Fruit fly (Drosophila melanogaster): Measurements from ENCODE around the gene CG13606.

CG13606 gene

dm6 chr3R:24161173-24161811 lies 11.1 kb upstream of the CG13606 start, which contains the start of the genes Myo95E and TBC1d7 (continued):
- TF ChIP-seq Myb (GFP tag; optimal IDR thresholded peaks at IDR 0.05) (peak; percentile 7), CG2875 (GFP tag; optimal IDR thresholded peaks at IDR 0.05) (peak; percentile 58), Hmr (GFP tag; optimal IDR thresholded peaks at IDR 0.05) (peak; percentile 88), CG11504 (tag; optimal IDR thresholded peaks at IDR 0.05) (no peak), ase (GFP tag; IDR thresholded peaks at IDR 0.05) (peak; percentile 75), Nf-YB (GFP tag; optimal IDR thresholded peaks at IDR 0.05) (peak; percentile 70), Hand (GFP tag; optimal IDR thresholded peaks at IDR 0.05) (peak; percentile 60), Dek (tag; optimal IDR thresholded peaks at IDR 0.05) (peak; percentile 90), Hr78 (GFP tag; optimal IDR thresholded peaks at IDR 0.05) (no peak), Med (GFP tag) (peak; percentile 87), Dbx (GFP tag; IDR thresholded peaks at IDR 0.05) (peak; percentile 91), CG4707 (GFP tag; optimal IDR thresholded peaks at IDR 0.05) (peak; percentile 23), HLHmδ (GFP tag; optimal IDR thresholded peaks at IDR 0.05) (no peak), CG31224 (GFP tag; IDR thresholded peaks at IDR 0.05) (peak; percentile 83), ro (GFP tag; IDR thresholded peaks at IDR 0.05) (peak; percentile 72), sd (tag; optimal IDR thresholded peaks at IDR 0.05) (no peak), onecut (GFP tag; IDR thresholded peaks at IDR 0.05) (peak; percentile 80), ac (GFP tag; optimal IDR thresholded peaks at IDR 0.05) (no peak), toy (GFP tag; IDR thresholded peaks at IDR 0.05) (peak; percentile 69), CG15073 (GFP tag; optimal IDR thresholded peaks at IDR 0.05) (peak; percentile 28), crc (GFP tag; optimal IDR thresholded peaks at IDR 0.05) (no peak), usp (GFP tag; optimal IDR thresholded peaks at IDR 0.05) (no peak), ken (GFP tag; IDR thresholded peaks at IDR 0.05) (peak; percentile 92), CG16815 (GFP tag; optimal IDR thresholded peaks at IDR 0.05) (peak; percentile 79), CG11398 (GFP tag; optimal IDR thresholded peaks at IDR 0.05) (no peak), fd64A (GFP tag; optimal IDR thresholded peaks at IDR 0.05) (no peak), YL-1 (GFP tag; optimal IDR thresholded peaks at IDR 0.05) (peak; percentile 76), CrebB (tag; optimal IDR thresholded peaks at IDR 0.05) (peak; percentile 60), lilli (GFP tag; optimal IDR thresholded peaks at IDR 0.05) (peak; percentile 79), slbo (GFP tag; IDR thresholded peaks at IDR 0.05) (peak; percentile 93), Asciz (GFP tag; optimal IDR thresholded peaks at IDR 0.05) (no peak), cg (GFP tag; optimal IDR thresholded peaks at IDR 0.05) (no peak), dati (GFP tag; IDR thresholded peaks at IDR 0.05) (peak; percentile 50), Stat92E (GFP tag; optimal IDR thresholded peaks at IDR 0.05) (peak in 1 of 3 experiments; percentile 7), CG8388 (GFP tag; optimal IDR thresholded peaks at IDR 0.05) (peak; percentile 82), Mes4 (GFP tag; optimal IDR thresholded peaks at IDR 0.05) (no peak), cas (GFP tag; IDR thresholded peaks at IDR 0.05) (peak; percentile 69; the same call in 1 of the 2 replicates), Dll (GFP tag; IDR thresholded peaks at IDR 0.05; ENCODE audit: partially characterized antibody) (peak; percentile 88), stc (GFP tag; IDR thresholded peaks at IDR 0.05) (peak; percentile 96), jigr1 (GFP tag; IDR thresholded peaks at IDR 0.05) (peak; percentile 84), D19A (tag; optimal IDR thresholded peaks at IDR 0.05) (peak; percentile 99), CG4424 (GFP tag; optimal IDR thresholded peaks at IDR 0.05) (peak; percentile 85), CG3995 (GFP tag; optimal IDR thresholded peaks at IDR 0.05) (peak; percentile 70), pb (GFP tag; optimal IDR thresholded peaks at IDR 0.05) (no peak), CG18599 (GFP tag; optimal IDR thresholded peaks at IDR 0.05) (no peak), dm (GFP tag; optimal IDR thresholded peaks at IDR 0.05) (no peak), CG12391 (tag; optimal IDR thresholded peaks at IDR 0.05) (peak; percentile 95), pita (GFP tag; optimal IDR thresholded peaks at IDR 0.05) (no peak), Ets65A (GFP tag) (peak; percentile 77), CG7928 (GFP tag; optimal IDR thresholded peaks at IDR 0.05) (peak; percentile 69)

Measured in whole organism, embryonic.